Worm (Caenorhabditis elegans) whole organism, mixed stage, embryonic: ENCODE measurements around the gene bpl-1.

Experiments used
- M03D4.4 ChIP-seq: sonication (generic microtip); optimal IDR thresholded peaks from 2 replicates; lab custom pipeline; 2017; ENCODE audit warnings: mild to moderate bottlenecking, missing genetic modification characterization, missing compliant biosample characterization
- bed-3 ChIP-seq: fragments of 200-800 bp; sonication (Bioruptor generic); optimal IDR thresholded peaks from 3 replicates; lab custom pipeline; 2018; ENCODE audit warnings: mild to moderate bottlenecking, missing genetic modification characterization, moderate library complexity, missing compliant biosample characterization
- blmp-1 ChIP-seq: fragments of 150-350 bp; optimal IDR thresholded peaks from 2 replicates; lab custom pipeline; 2014; ENCODE audit warnings: missing biosample characterization, missing genetic modification characterization
- ceh-39 ChIP-seq: fragments of 150-350 bp; optimal IDR thresholded peaks from 2 replicates; lab custom pipeline; 2014; ENCODE audit warnings: missing biosample characterization, missing genetic modification characterization
- ceh-43 ChIP-seq: fragments of 200-800 bp; sonication (Bioruptor generic); optimal IDR thresholded peaks from 2 replicates; lab custom pipeline; 2018; ENCODE audit warnings: mild to moderate bottlenecking, missing genetic modification characterization, moderate library complexity, missing compliant biosample characterization
- ceh-83 ChIP-seq: fragments of 200-800 bp; sonication (Bioruptor generic); optimal IDR thresholded peaks from 2 replicates; lab custom pipeline; 2018; ENCODE audit warnings: mild to moderate bottlenecking, missing genetic modification characterization, missing compliant biosample characterization
- ces-1 ChIP-seq: fragments of 150-350 bp; optimal IDR thresholded peaks from 2 replicates; lab custom pipeline; 2014; ENCODE audit warnings: missing biosample characterization, missing genetic modification reagents, missing genetic modification characterization
- cnd-1 ChIP-seq: fragments of 200-800 bp; sonication (Bioruptor generic); optimal IDR thresholded peaks from 2 replicates; lab custom pipeline; 2018; ENCODE audit warnings: mild to moderate bottlenecking, missing genetic modification characterization, missing compliant biosample characterization
- drap-1 ChIP-seq: fragments of 200-800 bp; sonication (Bioruptor generic); optimal IDR thresholded peaks from 3 replicates; lab custom pipeline; 2018; ENCODE audit warnings: mild to moderate bottlenecking, missing genetic modification characterization, missing compliant biosample characterization
- elt-1 ChIP-seq: sonication (generic microtip); optimal IDR thresholded peaks from 2 replicates; lab custom pipeline; 2017; ENCODE audit warnings: missing genetic modification characterization, mild to moderate bottlenecking, missing compliant biosample characterization, antibody characterized with exemption, moderate library complexity, borderline replicate concordance; ENCODE audit not compliant: insufficient read depth
- elt-3 ChIP-seq: fragments of 150-350 bp; optimal IDR thresholded peaks from 2 replicates; lab custom pipeline; 2014; ENCODE audit warnings: missing biosample characterization, missing genetic modification characterization
- flh-1 ChIP-seq: fragments of 200-800 bp; sonication (Bioruptor generic); optimal IDR thresholded peaks from 2 replicates; lab custom pipeline; 2018; ENCODE audit warnings: mild to moderate bottlenecking, missing genetic modification characterization, moderate library complexity, missing compliant biosample characterization
- ham-2 ChIP-seq: fragments of 200-800 bp; sonication (Bioruptor generic); optimal IDR thresholded peaks from 2 replicates; lab custom pipeline; 2018; ENCODE audit warnings: mild to moderate bottlenecking, missing genetic modification characterization, missing compliant biosample characterization
- hlh-1 ChIP-seq: fragments of 150-350 bp; optimal IDR thresholded peaks from 2 replicates; lab custom pipeline; 2014; ENCODE audit warnings: missing biosample characterization, missing genetic modification reagents, missing genetic modification characterization
- lin-13 ChIP-seq: fragments of 150-350 bp; optimal IDR thresholded peaks from 2 replicates; lab custom pipeline; 2014; ENCODE audit warnings: missing biosample characterization, missing genetic modification characterization
- lin-32 ChIP-seq: fragments of 200-800 bp; sonication (Bioruptor generic); optimal IDR thresholded peaks from 2 replicates; lab custom pipeline; 2018; ENCODE audit warnings: mild to moderate bottlenecking, missing genetic modification characterization, missing compliant biosample characterization
- lsy-2 ChIP-seq: fragments of 150-350 bp; optimal IDR thresholded peaks from 2 replicates; lab custom pipeline; 2014; ENCODE audit warnings: missing biosample characterization, missing genetic modification characterization
- mab-5 ChIP-seq: fragments of 150-350 bp; optimal IDR thresholded peaks from 2 replicates; lab custom pipeline; 2014; ENCODE audit warnings: missing biosample characterization, missing genetic modification characterization
- mep-1 ChIP-seq: fragments of 150-350 bp; optimal IDR thresholded peaks from 2 replicates; lab custom pipeline; 2017; ENCODE audit warnings: missing biosample characterization, missing genetic modification reagents, missing genetic modification characterization, inconsistent platforms
- mls-2 ChIP-seq: sonication (generic microtip); optimal IDR thresholded peaks from 2 replicates; lab custom pipeline; 2016; ENCODE audit warnings: mild to moderate bottlenecking, missing genetic modification characterization, moderate library complexity, missing compliant biosample characterization
- nhr-12 ChIP-seq: fragments of 150-350 bp; optimal IDR thresholded peaks from 2 replicates; lab custom pipeline; 2014; ENCODE audit warnings: missing biosample characterization, missing genetic modification characterization
- nhr-2 ChIP-seq: fragments of 150-350 bp; optimal IDR thresholded peaks from 2 replicates; lab custom pipeline; 2014; ENCODE audit warnings: missing biosample characterization, missing genetic modification characterization
- nhr-237 ChIP-seq: fragments of 150-350 bp; optimal IDR thresholded peaks from 2 replicates; lab custom pipeline; 2014; ENCODE audit warnings: missing biosample characterization, missing genetic modification characterization
- nhr-28 ChIP-seq: fragments of 150-350 bp; optimal IDR thresholded peaks from 2 replicates; lab custom pipeline; 2014; ENCODE audit warnings: missing biosample characterization, missing genetic modification characterization
- nhr-76 ChIP-seq: sonication (generic microtip); optimal IDR thresholded peaks from 2 replicates; lab custom pipeline; 2017; ENCODE audit warnings: missing biosample characterization, missing genetic modification characterization
- pha-4 ChIP-seq: fragments of 150-350 bp; optimal IDR thresholded peaks from 2 replicates; lab custom pipeline; 2018; ENCODE audit warnings: missing biosample characterization, missing genetic modification reagents, missing genetic modification characterization
- sem-2 ChIP-seq: fragments of 200-800 bp; sonication (Bioruptor generic); optimal IDR thresholded peaks from 2 replicates; lab custom pipeline; 2018; ENCODE audit warnings: mild to moderate bottlenecking, missing genetic modification characterization, missing compliant biosample characterization
- snpc-4 ChIP-seq: fragments of 150-350 bp; optimal IDR thresholded peaks from 2 replicates; lab custom pipeline; 2014; ENCODE audit warnings: missing biosample characterization, missing genetic modification characterization
- sptf-1 ChIP-seq: sonication (generic microtip); optimal IDR thresholded peaks from 2 replicates; lab custom pipeline; 2017; ENCODE audit warnings: mild to moderate bottlenecking, missing genetic modification characterization, moderate library complexity, missing compliant biosample characterization
- tbx-8 ChIP-seq: fragments of 200-800 bp; sonication (Bioruptor generic); optimal IDR thresholded peaks from 2 replicates; lab custom pipeline; 2018; ENCODE audit warnings: mild to moderate bottlenecking, missing genetic modification characterization, moderate library complexity, missing compliant biosample characterization
- unc-120 ChIP-seq: sonication (generic microtip); optimal IDR thresholded peaks from 2 replicates; lab custom pipeline; 2017; ENCODE audit warnings: missing genetic modification characterization, missing compliant biosample characterization; ENCODE audit not compliant: poor library complexity, severe bottlenecking
- unc-39 ChIP-seq: fragments of 150-350 bp; optimal IDR thresholded peaks from 2 replicates; lab custom pipeline; 2014; ENCODE audit warnings: missing biosample characterization, missing genetic modification characterization
- unc-62 ChIP-seq: fragments of 150-350 bp; optimal IDR thresholded peaks from 2 replicates; lab custom pipeline; 2014; ENCODE audit warnings: missing biosample characterization, missing genetic modification reagents, missing genetic modification characterization
- zip-8 ChIP-seq: fragments of 150-350 bp; optimal IDR thresholded peaks from 2 replicates; lab custom pipeline; 2014; ENCODE audit warnings: missing biosample characterization, missing genetic modification characterization
- ztf-11 ChIP-seq: fragments of 150-350 bp; optimal IDR thresholded peaks from 2 replicates; lab custom pipeline; 2014; ENCODE audit warnings: missing biosample characterization, missing genetic modification characterization

Gene bpl-1

ce11 chrII:6269805-6270414 lies 4.1 kb upstream of the bpl-1 start, which contains the start of gene F13H8.2:
Gene F13H8.2, plus strand, starts transcription at chrII:6270364.
- no peak for TF ChIP-seq nhr-2 (tag; lab: Kevin White, UChicago)
- TF ChIP-seq sem-2 (GFP tag; lab: Kevin White, UChicago) = no peak
- TF ChIP-seq mep-1 = peak; percentile 31
- TF ChIP-seq ceh-83 (GFP tag; lab: Kevin White, UChicago) = no peak
- TF ChIP-seq sptf-1 = peak; percentile 12
- no peak for TF ChIP-seq mab-5 (tag; lab: Kevin White, UChicago)
- peak; percentile 12 for TF ChIP-seq cnd-1 (tag; lab: Kevin White, UChicago)
- no peak for TF ChIP-seq unc-39
- no peak for TF ChIP-seq blmp-1 (tag; lab: Kevin White, UChicago)
- TF ChIP-seq M03D4.4 (tag; lab: Kevin White, UChicago) = no peak
- TF ChIP-seq mls-2 (tag; lab: Kevin White, UChicago) = peak; percentile 9
- TF ChIP-seq ham-2 (GFP tag; lab: Kevin White, UChicago) = no peak
- TF ChIP-seq drap-1 (GFP tag; lab: Kevin White, UChicago) = no peak
- no peak for TF ChIP-seq lin-32 (GFP tag; lab: Kevin White, UChicago)
- no peak for TF ChIP-seq hlh-1
- peak; percentile 44 for TF ChIP-seq nhr-237 (tag; lab: Kevin White, UChicago)
- no peak for TF ChIP-seq unc-62 (GFP tag; lab: Kevin White, UChicago)
- peak; percentile 60 for TF ChIP-seq lin-13 (tag; lab: Kevin White, UChicago)
- TF ChIP-seq ceh-43 (GFP tag; lab: Kevin White, UChicago) = peak; percentile 4
- TF ChIP-seq tbx-8 (GFP tag; lab: Kevin White, UChicago) = no peak
- no peak for TF ChIP-seq nhr-28
- TF ChIP-seq pha-4 = peak; percentile 59
- peak; percentile 77 for TF ChIP-seq lsy-2 (tag; lab: Kevin White, UChicago)
- peak; percentile 27 for TF ChIP-seq unc-120
- no peak for TF ChIP-seq ztf-11
- no peak for TF ChIP-seq flh-1 (GFP tag; lab: Kevin White, UChicago)
- TF ChIP-seq elt-3 (tag; lab: Kevin White, UChicago) = no peak
- no peak for TF ChIP-seq bed-3 (GFP tag; lab: Kevin White, UChicago)
- peak; percentile 93 for TF ChIP-seq ces-1 (GFP tag; lab: Kevin White, UChicago)
- TF ChIP-seq ceh-39 (tag; lab: Kevin White, UChicago) = peak; percentile 31
- no peak for TF ChIP-seq snpc-4 (tag; lab: Kevin White, UChicago)
- TF ChIP-seq nhr-12 = no peak

DNA sequence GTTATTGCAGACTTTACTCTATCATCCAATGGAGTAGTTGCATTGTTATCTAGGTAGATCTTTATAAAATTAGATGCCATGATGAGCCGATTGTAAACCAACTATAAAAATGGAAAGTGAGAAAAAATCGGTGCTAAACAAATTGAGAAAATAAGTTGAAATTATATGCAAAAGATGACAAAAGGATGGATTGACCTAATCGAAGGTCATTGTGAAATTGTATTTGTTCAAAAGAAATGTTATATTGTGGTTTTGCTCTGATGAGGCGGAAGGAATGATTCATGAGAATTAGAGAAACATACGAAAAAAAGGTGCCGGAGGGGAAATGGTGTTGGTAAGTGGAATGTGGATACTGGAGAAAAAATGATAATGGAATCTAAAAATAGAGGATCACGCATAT lies 7.0 kb downstream of the bpl-1 start, which contains the start of gene scly-1:
TSS of gene scly-1 (minus strand) at position 101 of the 400 bp plus-strand sequence.
- no peak for TF ChIP-seq mab-5 (tag; lab: Kevin White, UChicago)
- no peak for TF ChIP-seq cnd-1 (tag; lab: Kevin White, UChicago)
- TF ChIP-seq nhr-76 = no peak
- TF ChIP-seq unc-62 (GFP tag; lab: Kevin White, UChicago) = no peak
- TF ChIP-seq lin-13 (tag; lab: Kevin White, UChicago) = no peak
- no peak for TF ChIP-seq zip-8 (tag; lab: Kevin White, UChicago)
- no peak for TF ChIP-seq mep-1
- no peak for TF ChIP-seq ham-2 (GFP tag; lab: Kevin White, UChicago)
- no peak for TF ChIP-seq unc-120
- TF ChIP-seq tbx-8 (GFP tag; lab: Kevin White, UChicago) = no peak
- no peak for TF ChIP-seq nhr-12
- no peak for TF ChIP-seq nhr-237 (tag; lab: Kevin White, UChicago)
- TF ChIP-seq elt-1 = no peak
- no peak for TF ChIP-seq nhr-28
- no peak for TF ChIP-seq mls-2 (tag; lab: Kevin White, UChicago)
- TF ChIP-seq M03D4.4 (tag; lab: Kevin White, UChicago) = no peak
- no peak for TF ChIP-seq sem-2 (GFP tag; lab: Kevin White, UChicago)
- TF ChIP-seq ztf-11 = no peak
- TF ChIP-seq drap-1 (GFP tag; lab: Kevin White, UChicago) = no peak

- TF ChIP-seq ces-1 (GFP tag; lab: Kevin White, UChicago) (no peak), elt-1 (no peak), elt-3 (tag; lab: Kevin White, UChicago) (no peak), tbx-8 (GFP tag; lab: Kevin White, UChicago) (no peak), mab-5 (tag; lab: Kevin White, UChicago) (no peak), bed-3 (GFP tag; lab: Kevin White, UChicago) (no peak), mep-1 (no peak), unc-62 (GFP tag; lab: Kevin White, UChicago) (no peak), nhr-28 (no peak), unc-120 (no peak), hlh-1 (no peak), nhr-12 (no peak), blmp-1 (tag; lab: Kevin White, UChicago) (no peak), M03D4.4 (tag; lab: Kevin White, UChicago) (no peak), drap-1 (GFP tag; lab: Kevin White, UChicago) (no peak), unc-39 (no peak), sptf-1 (no peak), zip-8 (tag; lab: Kevin White, UChicago) (no peak), flh-1 (GFP tag; lab: Kevin White, UChicago) (no peak), sem-2 (GFP tag; lab: Kevin White, UChicago) (no peak)
Measured at ce11 chrII:6281903-6282302, 7.9 kb downstream of the bpl-1 start.
